Fruit fly (Drosophila melanogaster): ENCODE data around the gene Rab5.

The Rab5 gene

dm6 chr2L:2380805-2381204, 15.7 kb upstream of the Rab5 start, which contains the start of gene Eogt:
Gene Eogt (plus strand): TSS chr2L:2381097.
- TF ChIP-seq rn (GFP tag; IDR thresholded peaks at IDR 0.05) (peak; percentile 96), CG15710 (tag; optimal IDR thresholded peaks at IDR 0.05) (peak; percentile 98), CG32121 (GFP tag; IDR thresholded peaks at IDR 0.05) (peak; percentile 96), CG34367 (tag; optimal IDR thresholded peaks at IDR 0.05) (peak; percentile 98), CG17806 (tag; optimal IDR thresholded peaks at IDR 0.05) (peak; percentile 94), CG12605 (GFP tag; IDR thresholded peaks at IDR 0.05) (peak; percentile 98), D1 (tag; optimal IDR thresholded peaks at IDR 0.05) (peak; percentile 71), CG10348 (GFP tag; IDR thresholded peaks at IDR 0.05) (peak; percentile 93), Pif1A (GFP tag; optimal IDR thresholded peaks at IDR 0.05) (peak; percentile 86), CG8301 (tag; optimal IDR thresholded peaks at IDR 0.05) (peak; percentile 93), Pif1B (GFP tag; optimal IDR thresholded peaks at IDR 0.05) (no peak), CG14655 (GFP tag; optimal IDR thresholded peaks at IDR 0.05) (peak; percentile 94), Ets98B (GFP tag; IDR thresholded peaks at IDR 0.05) (peak; percentile 96), CG13204 (GFP tag; optimal IDR thresholded peaks at IDR 0.05) (no peak), gl (tag; optimal IDR thresholded peaks at IDR 0.05) (peak; percentile 89), CG8159 (tag; optimal IDR thresholded peaks at IDR 0.05) (peak; percentile 96), CG4496 (GFP tag; IDR thresholded peaks at IDR 0.05) (peak; percentile 99), fd96Ca (GFP tag; IDR thresholded peaks at IDR 0.05) (peak; percentile 93), EcR (GFP tag; optimal IDR thresholded peaks at IDR 0.05) (no peak), CG9948 (tag; optimal IDR thresholded peaks at IDR 0.05) (peak; percentile 94), Snoo (tag; optimal IDR thresholded peaks at IDR 0.05) (peak; percentile 96)

- TF ChIP-seq CG12605 (GFP tag; IDR thresholded peaks at IDR 0.05) (no peak), EcR (GFP tag; optimal IDR thresholded peaks at IDR 0.05) (peak; percentile 94)
These were observed 11.3 kb upstream of the Rab5 start for dm6 chr2L:2376418-2376702.

DNA sequence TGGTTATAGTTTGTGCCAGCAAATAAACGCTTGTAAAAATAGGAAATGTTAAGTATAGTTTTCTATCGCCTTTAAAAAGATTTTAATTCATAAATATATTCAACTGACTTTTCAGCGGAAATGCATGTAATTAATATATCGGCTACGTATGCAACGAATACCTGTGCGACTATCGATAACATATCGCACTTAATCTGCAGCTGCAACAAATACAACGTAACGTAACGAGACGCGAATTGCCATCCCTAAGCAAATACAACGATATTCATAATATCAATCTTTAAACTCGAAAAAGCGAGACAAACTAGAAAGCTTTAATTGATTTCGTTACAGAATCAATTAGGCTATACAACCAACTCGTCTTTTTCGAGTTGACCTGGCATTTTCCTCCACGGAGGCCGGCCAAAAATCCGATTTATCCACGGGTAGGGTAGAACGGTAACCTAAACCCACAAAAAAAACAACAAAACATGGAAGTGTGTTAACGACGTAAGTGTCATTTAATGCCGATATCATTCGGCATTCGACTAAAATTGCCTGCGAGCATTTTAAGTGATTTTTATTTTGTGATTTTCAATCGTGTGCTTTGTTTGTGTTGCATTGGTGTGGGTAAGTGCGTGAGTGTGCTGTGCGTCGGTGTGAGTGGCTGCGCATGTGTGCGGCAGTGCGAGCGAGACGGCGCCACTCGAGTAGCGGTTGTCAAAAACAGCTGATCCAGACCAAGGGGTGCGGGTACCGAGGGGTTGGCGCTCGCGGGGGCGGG, 10.8 kb upstream of the Rab5 start, which contains the start of gene Atxn7:
Atxn7 (plus strand) TSS at position 187 of the 763 bp plus-strand sequence.
- TF ChIP-seq CG34367 (tag; optimal IDR thresholded peaks at IDR 0.05) (peak; percentile 65), CG15710 (tag; optimal IDR thresholded peaks at IDR 0.05) (peak; percentile 43), gl (tag; optimal IDR thresholded peaks at IDR 0.05) (no peak), D1 (tag; optimal IDR thresholded peaks at IDR 0.05) (no peak), Ets98B (GFP tag; IDR thresholded peaks at IDR 0.05) (peak; percentile 60), CG10348 (GFP tag; IDR thresholded peaks at IDR 0.05) (no peak), Pif1B (GFP tag; optimal IDR thresholded peaks at IDR 0.05) (peak; percentile 2), fd96Ca (GFP tag; IDR thresholded peaks at IDR 0.05) (peak; percentile 59; the same call in 2 of the 3 replicates), CG13204 (GFP tag; optimal IDR thresholded peaks at IDR 0.05) (peak; percentile 17), CG8159 (tag; optimal IDR thresholded peaks at IDR 0.05) (peak; percentile 29), CG8301 (tag; optimal IDR thresholded peaks at IDR 0.05) (peak; percentile 4), Snoo (tag; optimal IDR thresholded peaks at IDR 0.05) (peak; percentile 80), EcR (GFP tag; optimal IDR thresholded peaks at IDR 0.05) (no peak), Pif1A (GFP tag; optimal IDR thresholded peaks at IDR 0.05) (peak; percentile 67), CG32121 (GFP tag; IDR thresholded peaks at IDR 0.05) (peak; percentile 66; the same call in 1 of the 2 replicates), CG14655 (GFP tag; optimal IDR thresholded peaks at IDR 0.05) (peak; percentile 13), CG12605 (GFP tag; IDR thresholded peaks at IDR 0.05) (peak; percentile 84), CG4496 (GFP tag; IDR thresholded peaks at IDR 0.05) (peak; percentile 74; the same call in 2 of the 3 replicates), CG9948 (tag; optimal IDR thresholded peaks at IDR 0.05) (no peak), rn (GFP tag; IDR thresholded peaks at IDR 0.05) (no peak), CG17806 (tag; optimal IDR thresholded peaks at IDR 0.05) (peak; percentile 1)

DNA sequence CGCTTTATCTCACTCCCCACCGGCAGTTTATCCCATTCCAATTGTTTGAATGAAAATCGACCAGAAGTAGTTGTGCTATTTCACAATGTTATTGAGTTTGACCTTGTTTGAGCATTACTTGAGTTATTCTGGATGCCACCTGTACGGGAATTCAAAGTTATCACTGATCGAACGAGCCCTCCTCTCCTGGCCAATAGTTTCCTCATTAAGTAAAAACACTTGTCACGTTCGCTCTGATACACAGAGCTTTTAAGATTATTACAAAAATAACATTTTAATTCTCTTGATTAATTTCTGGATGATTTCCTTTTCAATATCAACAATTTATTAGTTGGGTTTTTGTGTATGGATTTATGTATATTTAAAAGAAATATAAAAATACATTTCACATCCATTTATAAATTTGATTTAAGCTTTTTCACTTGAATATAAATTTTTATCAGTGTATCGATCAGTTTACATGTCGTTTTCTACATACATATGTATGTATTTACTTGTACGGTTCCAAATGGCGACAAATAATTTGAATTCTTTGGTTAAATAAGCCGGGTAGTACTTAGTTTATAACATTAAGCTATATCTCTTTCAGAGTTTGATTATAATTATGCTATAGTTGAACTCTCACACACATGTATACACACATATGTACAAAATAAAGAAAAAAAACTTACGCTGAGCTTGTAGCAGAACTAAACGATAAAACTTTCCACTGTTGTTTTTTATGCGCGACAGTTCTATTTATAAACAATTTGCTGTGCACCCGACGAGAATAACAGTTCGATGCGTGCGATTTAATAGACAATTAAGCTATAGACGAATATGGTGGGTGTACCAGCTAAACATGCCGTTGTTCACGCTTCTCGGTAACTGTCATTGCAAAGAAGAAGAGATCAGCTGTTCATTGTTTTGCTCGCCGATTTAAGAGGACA, 9.0 kb upstream of the Rab5 start, which contains the start of the genes CG3609 and CG15390:
CG3609 (minus strand) TSS at position 810 of the 929 bp plus-strand sequence.
CG15390 (plus strand) TSS at position 896 of the 929 bp plus-strand sequence.
- no peak for TF ChIP-seq CG10348 (GFP tag; IDR thresholded peaks at IDR 0.05)
- TF ChIP-seq CG34367 (tag; optimal IDR thresholded peaks at IDR 0.05): peak; percentile 55
- peak; percentile 54 for TF ChIP-seq CG17806 (tag; optimal IDR thresholded peaks at IDR 0.05)
- peak; percentile 72 for TF ChIP-seq gl (tag; optimal IDR thresholded peaks at IDR 0.05)
- TF ChIP-seq Pif1B (GFP tag; optimal IDR thresholded peaks at IDR 0.05): peak; percentile 88
- TF ChIP-seq Snoo (tag; optimal IDR thresholded peaks at IDR 0.05): peak; percentile 60
- TF ChIP-seq Pif1A (GFP tag; optimal IDR thresholded peaks at IDR 0.05): peak; percentile 91
- peak; percentile 60 for TF ChIP-seq CG15710 (tag; optimal IDR thresholded peaks at IDR 0.05)
- peak; percentile 49 for TF ChIP-seq CG8159 (tag; optimal IDR thresholded peaks at IDR 0.05)
- TF ChIP-seq CG9948 (tag; optimal IDR thresholded peaks at IDR 0.05): peak; percentile 55
- peak; percentile 78 for TF ChIP-seq CG32121 (GFP tag; IDR thresholded peaks at IDR 0.05)
- TF ChIP-seq CG8301 (tag; optimal IDR thresholded peaks at IDR 0.05): peak; percentile 40
- TF ChIP-seq CG13204 (GFP tag; optimal IDR thresholded peaks at IDR 0.05): peak; percentile 59
- peak; percentile 30 for TF ChIP-seq EcR (GFP tag; optimal IDR thresholded peaks at IDR 0.05)
- no peak for TF ChIP-seq D1 (tag; optimal IDR thresholded peaks at IDR 0.05)
- peak; percentile 89 for TF ChIP-seq Ets98B (GFP tag; IDR thresholded peaks at IDR 0.05)
- TF ChIP-seq CG14655 (GFP tag; optimal IDR thresholded peaks at IDR 0.05): peak; percentile 54
- TF ChIP-seq rn (GFP tag; IDR thresholded peaks at IDR 0.05): peak; percentile 51; the same call in 1 of the 2 replicates
- TF ChIP-seq CG4496 (GFP tag; IDR thresholded peaks at IDR 0.05): peak; percentile 91
- TF ChIP-seq fd96Ca (GFP tag; IDR thresholded peaks at IDR 0.05): peak; percentile 85
- peak; percentile 60 for TF ChIP-seq CG12605 (GFP tag; IDR thresholded peaks at IDR 0.05)

All from whole organism, pupa.